Worm (Caenorhabditis elegans) whole organism, L1 larva: ENCODE results near the gene dcaf-13.

Experiments
- C04F5.9 ChIP-seq: sonication (generic microtip); optimal IDR thresholded peaks from 2 replicates; lab custom pipeline; 2016; ENCODE audit warnings: missing genetic modification characterization, missing compliant biosample characterization
- C16A3.4 ChIP-seq: fragments of 150-350 bp; optimal IDR thresholded peaks from 2 replicates; lab custom pipeline; 2014; ENCODE audit warnings: missing biosample characterization, missing genetic modification characterization
- C34B4.2 ChIP-seq: sonication (generic microtip); optimal IDR thresholded peaks from 2 replicates; lab custom pipeline; 2017; ENCODE audit warnings: mild to moderate bottlenecking, missing genetic modification characterization, missing compliant biosample characterization
- Y116A8C.19 ChIP-seq: sonication (generic microtip); optimal IDR thresholded peaks from 2 replicates; lab custom pipeline; 2016; ENCODE audit warnings: missing compliant biosample characterization, missing genetic modification characterization, borderline replicate concordance
- aha-1 ChIP-seq: fragments of 150-350 bp; optimal IDR thresholded peaks from 2 replicates; lab custom pipeline; 2014; ENCODE audit warnings: missing biosample characterization, missing genetic modification characterization
- aly-2 ChIP-seq: fragments of 150-350 bp; optimal IDR thresholded peaks from 2 replicates; lab custom pipeline; 2014; ENCODE audit warnings: missing biosample characterization, missing genetic modification characterization
- ama-1 ChIP-seq: fragments of 150-350 bp; optimal IDR thresholded peaks from 2 replicates; lab custom pipeline; 2014
- ceh-63 ChIP-seq: fragments of 200-800 bp; sonication (Bioruptor generic); optimal IDR thresholded peaks from 2 replicates; lab custom pipeline; 2018; ENCODE audit warnings: mild to moderate bottlenecking, missing genetic modification characterization, missing compliant biosample characterization
- ceh-8 ChIP-seq: fragments of 200-800 bp; sonication (Bioruptor generic); optimal IDR thresholded peaks from 2 replicates; lab custom pipeline; 2018; ENCODE audit warnings: mild to moderate bottlenecking, missing genetic modification characterization, moderate library complexity, missing compliant biosample characterization
- ceh-82 ChIP-seq, 3 experiments: fragments of 150-350 bp in 1 of 3; sonication (generic microtip) in 2 of 3; optimal IDR thresholded peaks; 2 replicates each; lab custom pipeline; 2014 to 2017; ENCODE audit warnings: missing biosample characterization in 3 of 3, missing genetic modification characterization in 3 of 3
- ceh-88 ChIP-seq: fragments of 200-800 bp; sonication (Bioruptor generic); IDR thresholded peaks from 2 replicates; pipeline ENCODE4 v1.3.6; 2022; ENCODE audit warnings: missing genetic modification characterization, missing compliant biosample characterization
- dpl-1 ChIP-seq, 3 experiments: fragments of 150-350 bp in 2 of 3; sonication (generic microtip) in 1 of 3; optimal IDR thresholded peaks; 2 replicates each; lab custom pipeline; 2014 to 2017; ENCODE audit warnings: missing biosample characterization in 3 of 3, missing genetic modification characterization in 3 of 3, missing genetic modification reagents in 3 of 3
- dsc-1 ChIP-seq: sonication (generic microtip); optimal IDR thresholded peaks from 2 replicates; lab custom pipeline; 2016; ENCODE audit warnings: mild to moderate bottlenecking, missing genetic modification characterization, missing compliant biosample characterization
- efl-1 ChIP-seq, 4 experiments: fragments of 150-350 bp; optimal IDR thresholded peaks in 3 of 4; peaks in 1 of 4; 1 replicate in 1 of 4; 2 replicates in 3 of 4; lab custom pipeline; 2014; ENCODE audit warnings: missing biosample characterization in 2 of 4, missing genetic modification characterization in 2 of 4, missing genetic modification reagents in 2 of 4
- efl-3 ChIP-seq: fragments of 200-800 bp; sonication (Bioruptor generic); optimal IDR thresholded peaks from 2 replicates; lab custom pipeline; 2018; ENCODE audit warnings: mild to moderate bottlenecking, missing genetic modification characterization, missing compliant biosample characterization
- egl-13 ChIP-seq: sonication (generic microtip); optimal IDR thresholded peaks from 2 replicates; lab custom pipeline; 2016; ENCODE audit warnings: missing genotype, missing genetic modification reagents, missing genetic modification characterization, missing compliant biosample characterization
- elt-3 ChIP-seq, 6 experiments: fragments of 150-350 bp in 1 of 6; sonication (generic microtip); optimal IDR thresholded peaks; 2 replicates each; lab custom pipeline; 2017 to 2018; ENCODE audit warnings: missing biosample characterization in 6 of 6, missing genetic modification characterization in 6 of 6, inconsistent platforms in 1 of 6
- ets-5 ChIP-seq: fragments of 200-800 bp; sonication (Bioruptor generic); IDR thresholded peaks from 2 replicates; pipeline ENCODE4 v1.3.6; 2022; ENCODE audit warnings: missing genetic modification characterization, missing compliant biosample characterization
- fkh-4 ChIP-seq: sonication (generic microtip); optimal IDR thresholded peaks from 2 replicates; lab custom pipeline; 2016; ENCODE audit warnings: missing compliant biosample characterization, missing genetic modification characterization, borderline replicate concordance
- fos-1 ChIP-seq: fragments of 150-350 bp; optimal IDR thresholded peaks from 2 replicates; lab custom pipeline; 2014; ENCODE audit warnings: missing biosample characterization, missing genetic modification characterization
- hlh-17 ChIP-seq: fragments of 200-800 bp; sonication (Bioruptor generic); optimal IDR thresholded peaks from 2 replicates; lab custom pipeline; 2018; ENCODE audit warnings: missing genetic modification characterization, mild to moderate bottlenecking, missing compliant biosample characterization, moderate library complexity, borderline replicate concordance
- hlh-4 ChIP-seq: sonication (generic microtip); optimal IDR thresholded peaks from 2 replicates; lab custom pipeline; 2016; ENCODE audit warnings: mild to moderate bottlenecking, missing genetic modification characterization, missing compliant biosample characterization
- hpl-2 ChIP-seq: fragments of 150-350 bp; optimal IDR thresholded peaks from 2 replicates; lab custom pipeline; 2014; ENCODE audit warnings: missing biosample characterization, missing genetic modification reagents, missing genetic modification characterization
- irx-1 ChIP-seq: sonication (generic microtip); optimal IDR thresholded peaks from 2 replicates; lab custom pipeline; 2016; ENCODE audit warnings: missing genetic modification characterization, missing compliant biosample characterization
- isw-1 ChIP-seq: fragments of 200-800 bp; sonication (Bioruptor generic); IDR thresholded peaks from 2 replicates; pipeline ENCODE4 v1.3.6; 2022; ENCODE audit warnings: missing genetic modification characterization, missing compliant biosample characterization
- lin-13 ChIP-seq: fragments of 150-350 bp; optimal IDR thresholded peaks from 2 replicates; lab custom pipeline; 2014; ENCODE audit warnings: missing biosample characterization, missing genetic modification reagents, missing genetic modification characterization
- lin-14 ChIP-seq: fragments of 200-800 bp; sonication (Bioruptor generic); optimal IDR thresholded peaks from 2 replicates; lab custom pipeline; 2018; ENCODE audit warnings: mild to moderate bottlenecking, missing genetic modification characterization, moderate library complexity, missing compliant biosample characterization
- lin-35 ChIP-seq, 2 experiments: fragments of 150-350 bp; optimal IDR thresholded peaks; 2 replicates each; lab custom pipeline; 2014; ENCODE audit warnings: missing biosample characterization in 2 of 2, missing genetic modification characterization in 2 of 2, missing genetic modification reagents in 2 of 2
- lsy-2 ChIP-seq, 2 experiments: fragments of 150-350 bp; optimal IDR thresholded peaks; 2 replicates each; lab custom pipeline; 2014; ENCODE audit warnings: missing biosample characterization in 2 of 2, missing genetic modification characterization in 2 of 2
- mab-9 ChIP-seq: fragments of 200-800 bp; sonication (Bioruptor generic); IDR thresholded peaks from 2 replicates; pipeline ENCODE4 v1.3.6; 2022; ENCODE audit warnings: missing genetic modification reagents, missing genetic modification characterization, missing compliant biosample characterization
- mdl-1 ChIP-seq, 2 experiments: fragments of 150-350 bp; optimal IDR thresholded peaks; 2 replicates each; lab custom pipeline; 2014 to 2017; ENCODE audit warnings: missing biosample characterization in 2 of 2, missing genetic modification characterization in 2 of 2, inconsistent platforms in 1 of 2
- mef-2 ChIP-seq: fragments of 150-350 bp; optimal IDR thresholded peaks from 2 replicates; lab custom pipeline; 2014; ENCODE audit warnings: missing biosample characterization, missing genetic modification characterization
- mep-1 ChIP-seq: fragments of 150-350 bp; optimal IDR thresholded peaks from 2 replicates; lab custom pipeline; 2014; ENCODE audit warnings: missing biosample characterization, missing genetic modification characterization
- nhr-19 ChIP-seq: fragments of 200-800 bp; sonication (Bioruptor generic); conservative IDR thresholded peaks from 2 replicates; pipeline ENCODE4 v1.3.6; 2022; ENCODE audit warnings: missing genetic modification characterization, missing compliant biosample characterization
- nhr-20 ChIP-seq: sonication (generic microtip); optimal IDR thresholded peaks from 2 replicates; lab custom pipeline; 2016; ENCODE audit warnings: mild to moderate bottlenecking, missing genetic modification characterization, missing compliant biosample characterization
- nhr-47 ChIP-seq: sonication (generic microtip); optimal IDR thresholded peaks from 2 replicates; lab custom pipeline; 2016; ENCODE audit warnings: mild to moderate bottlenecking, missing genetic modification characterization, moderate library complexity, missing compliant biosample characterization
- nhr-76 ChIP-seq: sonication (generic microtip); optimal IDR thresholded peaks from 2 replicates; lab custom pipeline; 2017; ENCODE audit warnings: missing biosample characterization, missing genetic modification characterization
- nhr-77 ChIP-seq: fragments of 150-350 bp; optimal IDR thresholded peaks from 2 replicates; lab custom pipeline; 2014; ENCODE audit warnings: missing biosample characterization, missing genetic modification characterization
- nhr-85 ChIP-seq: sonication (generic microtip); peaks from one replicate; lab custom pipeline; 2016; ENCODE audit warnings: missing genetic modification characterization, inconsistent platforms, missing compliant biosample characterization
- nhr-90 ChIP-seq: sonication (generic microtip); optimal IDR thresholded peaks from 2 replicates; lab custom pipeline; 2016; ENCODE audit warnings: mild to moderate bottlenecking, missing genetic modification characterization, missing compliant biosample characterization; ENCODE audit not compliant: poor library complexity
- pag-3 ChIP-seq: sonication (generic microtip); optimal IDR thresholded peaks from 2 replicates; lab custom pipeline; 2017; ENCODE audit warnings: missing genetic modification characterization, mild to moderate bottlenecking, missing compliant biosample characterization, antibody characterized with exemption, borderline replicate concordance; ENCODE audit not compliant: insufficient read depth
- pax-3 ChIP-seq: fragments of 200-800 bp; sonication (Bioruptor generic); optimal IDR thresholded peaks from 2 replicates; lab custom pipeline; 2018; ENCODE audit warnings: mild to moderate bottlenecking, missing genetic modification characterization, moderate library complexity, missing compliant biosample characterization
- pqm-1 ChIP-seq: sonication (generic microtip); optimal IDR thresholded peaks from 3 replicates; lab custom pipeline; 2017; ENCODE audit warnings: missing biosample characterization, missing genetic modification characterization
- skn-1 ChIP-seq: fragments of 150-350 bp; optimal IDR thresholded peaks from 2 replicates; lab custom pipeline; 2014; ENCODE audit warnings: missing biosample characterization, missing genetic modification characterization
- sox-4 ChIP-seq: sonication (generic microtip); optimal IDR thresholded peaks from 2 replicates; lab custom pipeline; 2016; ENCODE audit warnings: missing genetic modification characterization, missing compliant biosample characterization
- tbx-2 ChIP-seq: sonication (generic microtip); optimal IDR thresholded peaks from 2 replicates; lab custom pipeline; 2016; ENCODE audit warnings: missing genetic modification characterization, missing compliant biosample characterization
- tlp-1 ChIP-seq: fragments of 150-350 bp; optimal IDR thresholded peaks from 2 replicates; lab custom pipeline; 2014; ENCODE audit warnings: missing biosample characterization, missing genetic modification characterization
- unc-30 ChIP-seq: sonication (generic microtip); optimal IDR thresholded peaks from 2 replicates; lab custom pipeline; 2017; ENCODE audit warnings: missing biosample characterization, missing genetic modification characterization
- unc-86 ChIP-seq: sonication (generic microtip); optimal IDR thresholded peaks from 2 replicates; lab custom pipeline; 2016; ENCODE audit warnings: missing genetic modification characterization, missing compliant biosample characterization
- unc-98 ChIP-seq: fragments of 200-800 bp; sonication (Bioruptor generic); IDR thresholded peaks from 2 replicates; pipeline ENCODE4 v1.3.6; 2022; ENCODE audit warnings: missing genetic modification characterization, missing compliant biosample characterization
- vab-15 ChIP-seq: sonication (generic microtip); optimal IDR thresholded peaks from 2 replicates; lab custom pipeline; 2017; ENCODE audit warnings: missing genotype, mild to moderate bottlenecking, missing genetic modification characterization, missing compliant biosample characterization
- ztf-11 ChIP-seq, 2 experiments: sonication (generic microtip); optimal IDR thresholded peaks; 2 replicates each; lab custom pipeline; 2016 to 2017; ENCODE audit warnings: missing genetic modification characterization in 2 of 2, missing biosample characterization in 1 of 2, missing compliant biosample characterization in 1 of 2
- ztf-4 ChIP-seq: fragments of 150-350 bp; optimal IDR thresholded peaks from 2 replicates; lab custom pipeline; 2014; ENCODE audit warnings: missing biosample characterization, missing genetic modification characterization

The dcaf-13 gene

ce11 chrII:4424807-4425206, at the start of gene dcaf-13, which contains the start of gene toe-1:
dcaf-13 (minus strand) TSS chrII:4424902.
toe-1 (plus strand) TSS chrII:4425167.
- peak; percentile 38 to 46 for TF ChIP-seq lsy-2 (tag; optimal IDR thresholded peaks at IDR 0.05; lab: Kevin White, UChicago)
- no peak for TF ChIP-seq hlh-4
- no peak for TF ChIP-seq nhr-85 (tag; lab: Kevin White, UChicago)
- TF ChIP-seq pqm-1 (tag; lab: Kevin White, UChicago): no peak
- TF ChIP-seq dpl-1 (GFP tag; optimal IDR thresholded peaks at IDR 0.05; lab: Kevin White, UChicago): peak; percentile 26 to 35 (median 29)
- no peak for TF ChIP-seq mef-2 (tag; lab: Kevin White, UChicago)
- TF ChIP-seq vab-15 (tag; lab: Kevin White, UChicago): no peak
- TF ChIP-seq nhr-20: no peak
- TF ChIP-seq lin-14 (GFP tag; lab: Kevin White, UChicago): no peak
- TF ChIP-seq unc-86: no peak
- TF ChIP-seq aha-1 (tag; lab: Kevin White, UChicago): no peak
- no peak for TF ChIP-seq ets-5
- no peak for TF ChIP-seq Y116A8C.19
- TF ChIP-seq C04F5.9 (tag; lab: Kevin White, UChicago): no peak
- no peak for TF ChIP-seq ceh-88 (GFP tag; lab: Robert Waterston, UW)
- TF ChIP-seq mep-1 (tag; lab: Kevin White, UChicago): no peak
- TF ChIP-seq fos-1: no peak
- no peak for TF ChIP-seq aly-2 (tag; lab: Kevin White, UChicago)
- TF ChIP-seq ztf-4: no peak
- peak; percentile 6 for TF ChIP-seq C16A3.4 (tag; lab: Kevin White, UChicago)
- no peak for TF ChIP-seq nhr-77 (tag; lab: Kevin White, UChicago)
- TF ChIP-seq pag-3 (tag; lab: Kevin White, UChicago): no peak
- TF ChIP-seq efl-1 (optimal IDR thresholded peaks at IDR 0.05; lab: Kevin White, UChicago): peak; percentile 3 to 40
- TF ChIP-seq efl-1 (GFP tag; optimal IDR thresholded peaks at IDR 0.05 in 1 of 2; lab: Kevin White, UChicago): peak; percentile 44 to 68
- no peak for TF ChIP-seq tbx-2
- TF ChIP-seq hpl-2 (GFP tag; lab: Kevin White, UChicago): no peak
- TF ChIP-seq nhr-19 (GFP tag; lab: Robert Waterston, UW): no peak
- no peak for TF ChIP-seq isw-1
- peak in 1 of 6 experiments; percentile 39 for TF ChIP-seq elt-3 (tag; optimal IDR thresholded peaks at IDR 0.05; lab: Kevin White, UChicago)
- no peak for TF ChIP-seq tlp-1 (tag; lab: Kevin White, UChicago)
- TF ChIP-seq irx-1 (tag; lab: Kevin White, UChicago): no peak
- TF ChIP-seq sox-4 (tag; lab: Kevin White, UChicago): no peak
- no peak for TF ChIP-seq egl-13 (tag; lab: Kevin White, UChicago)
- TF ChIP-seq nhr-76 (tag; lab: Kevin White, UChicago): no peak
- TF ChIP-seq lin-35 (GFP tag; optimal IDR thresholded peaks at IDR 0.05; lab: Kevin White, UChicago): peak in 1 of 2 experiments; percentile 37
- no peak for TF ChIP-seq unc-30
- no peak for TF ChIP-seq mab-9
- no peak for TF ChIP-seq C34B4.2 (tag; lab: Kevin White, UChicago)
- TF ChIP-seq lin-13 (GFP tag; lab: Kevin White, UChicago): no peak
- TF ChIP-seq mdl-1 (tag; optimal IDR thresholded peaks at IDR 0.05; lab: Kevin White, UChicago): no peak
- no peak for TF ChIP-seq unc-98 (GFP tag; lab: Robert Waterston, UW)
- no peak for TF ChIP-seq ztf-11 (tag; optimal IDR thresholded peaks at IDR 0.05; lab: Kevin White, UChicago)
- no peak for TF ChIP-seq ceh-8 (GFP tag; lab: Kevin White, UChicago)
- TF ChIP-seq pax-3 (tag; lab: Kevin White, UChicago): no peak
- TF ChIP-seq ceh-63 (GFP tag; lab: Kevin White, UChicago): no peak
- TF ChIP-seq skn-1 (tag; lab: Kevin White, UChicago): no peak
- TF ChIP-seq ceh-82 (tag; optimal IDR thresholded peaks at IDR 0.05; lab: Kevin White, UChicago): peak in 2 of 3 experiments; percentile 7 to 17
- no peak for TF ChIP-seq efl-3 (GFP tag; lab: Kevin White, UChicago)
- no peak for TF ChIP-seq fkh-4
- no peak for TF ChIP-seq dsc-1 (tag; lab: Kevin White, UChicago)
- peak; percentile 17 for TF ChIP-seq nhr-47
- TF ChIP-seq nhr-90 (tag; lab: Kevin White, UChicago): no peak
- TF ChIP-seq hlh-17 (GFP tag; lab: Kevin White, UChicago): no peak
- no peak for TF ChIP-seq ama-1 (lab: Kevin White, UChicago)
